Worm (Caenorhabditis elegans): ENCODE measurements around the gene Y8A9A.2.
"Not testable (repeated sequence)": the region's sequence is repeated elsewhere in the genome, so short reads cannot be mapped to it uniquely, and the experiment has no call there.

The Y8A9A.2 gene

ce11 chrII:3753598-3753997, 41.8 kb upstream of the Y8A9A.2 start, which contains the start of gene rcd-1:
Gene rcd-1 (plus strand): TSS chrII:3753898.
- TF ChIP-seq lin-39 (tag; optimal IDR thresholded peaks at IDR 0.05) (no peak), nfya-1 (tag; optimal IDR thresholded peaks at IDR 0.05; ENCODE audit: insufficient read depth) (no peak), nhr-43 (tag; optimal IDR thresholded peaks at IDR 0.05; ENCODE audit: poor library complexity, severe bottlenecking) (no peak)

- TF ChIP-seq nhr-76 (tag; optimal IDR thresholded peaks at IDR 0.05), result no peak
- TF ChIP-seq unc-39 (tag; optimal IDR thresholded peaks at IDR 0.05), result no peak
- no peak for TF ChIP-seq elt-3 (tag; optimal IDR thresholded peaks at IDR 0.05)
- TF ChIP-seq fos-1 (tag; optimal IDR thresholded peaks at IDR 0.05), result no peak
- no peak for TF ChIP-seq lin-15B (tag; optimal IDR thresholded peaks at IDR 0.05)
- no peak for TF ChIP-seq daf-12 (tag; optimal IDR thresholded peaks at IDR 0.05)
- no peak for TF ChIP-seq elt-2 (tag; optimal IDR thresholded peaks at IDR 0.05)
- no peak for TF ChIP-seq nfya-1 (tag; optimal IDR thresholded peaks at IDR 0.05; ENCODE audit: insufficient read depth)
- TF ChIP-seq fkh-10 (GFP tag; optimal IDR thresholded peaks at IDR 0.05), result no peak
- TF ChIP-seq unc-62 (GFP tag; optimal IDR thresholded peaks at IDR 0.05), result no peak
- no peak for TF ChIP-seq pha-4 (tag; optimal IDR thresholded peaks at IDR 0.05)
- TF ChIP-seq sea-2 (GFP tag; optimal IDR thresholded peaks at IDR 0.05), result no peak
- TF ChIP-seq fkh-2 (tag; optimal IDR thresholded peaks at IDR 0.05), result no peak
- no peak for TF ChIP-seq jun-1 (tag; optimal IDR thresholded peaks at IDR 0.05)
- TF ChIP-seq nhr-11 (tag; optimal IDR thresholded peaks at IDR 0.05), result no peak
These were observed 37.9 kb upstream of the Y8A9A.2 start, which contains the start of gene srx-111 for ce11 chrII:3757499-3757898. Gene srx-111 (plus strand): TSS chrII:3757799.

- TF ChIP-seq unc-39 (tag; optimal IDR thresholded peaks at IDR 0.05) (no peak), fkh-10 (GFP tag; optimal IDR thresholded peaks at IDR 0.05) (no peak), ZK546.5 (tag; optimal IDR thresholded peaks at IDR 0.05) (no peak), ceh-9 (tag; optimal IDR thresholded peaks at IDR 0.05) (no peak), nhr-28 (tag; optimal IDR thresholded peaks at IDR 0.05) (no peak), ztf-11 (tag; optimal IDR thresholded peaks at IDR 0.05) (no peak), nhr-11 (tag; optimal IDR thresholded peaks at IDR 0.05) (no peak), ceh-16 (tag; optimal IDR thresholded peaks at IDR 0.05) (no peak), R02D3.7 (tag; optimal IDR thresholded peaks at IDR 0.05) (no peak), nhr-23 (tag; optimal IDR thresholded peaks at IDR 0.05) (no peak), ztf-4 (tag; optimal IDR thresholded peaks at IDR 0.05) (no peak), eor-1 (tag; optimal IDR thresholded peaks at IDR 0.05) (no peak), nhr-67 (tag; optimal IDR thresholded peaks at IDR 0.05) (no peak), ceh-28 (tag; optimal IDR thresholded peaks at IDR 0.05) (no peak)
These were observed 36.4 kb upstream of the Y8A9A.2 start, which contains the start of gene T24E12.12 for ce11 chrII:3759010-3759409. Gene T24E12.12 (plus strand): TSS chrII:3759290.

ce11 chrII:3761599-3761998, 33.8 kb upstream of the Y8A9A.2 start, which contains the start of gene T24E12.6:
Gene T24E12.6 (minus strand): TSS chrII:3761699.
- not testable (repeated sequence) for TF ChIP-seq lin-39, eor-1, elt-3 (tag; optimal IDR thresholded peaks at IDR 0.05)

- TF ChIP-seq snpc-4 (tag; optimal IDR thresholded peaks at IDR 0.05) (no peak), nhr-67 (tag; optimal IDR thresholded peaks at IDR 0.05) (no peak), elt-3 (tag; optimal IDR thresholded peaks at IDR 0.05) (no peak), lin-15B (tag; optimal IDR thresholded peaks at IDR 0.05) (no peak), egl-27 (tag; optimal IDR thresholded peaks at IDR 0.05) (no peak), fos-1 (tag; optimal IDR thresholded peaks at IDR 0.05) (no peak), ZK546.5 (tag; optimal IDR thresholded peaks at IDR 0.05) (no peak), tbx-2 (tag; optimal IDR thresholded peaks at IDR 0.05) (no peak), aly-2 (tag; optimal IDR thresholded peaks at IDR 0.05) (no peak), elt-2 (tag; optimal IDR thresholded peaks at IDR 0.05) (no peak), nhr-76 (tag; optimal IDR thresholded peaks at IDR 0.05) (no peak), ceh-16 (tag; optimal IDR thresholded peaks at IDR 0.05) (no peak), sea-2 (GFP tag; optimal IDR thresholded peaks at IDR 0.05) (no peak), nhr-11 (tag; optimal IDR thresholded peaks at IDR 0.05) (no peak), nhr-25 (tag; optimal IDR thresholded peaks at IDR 0.05) (no peak), pha-4 (tag; optimal IDR thresholded peaks at IDR 0.05) (no peak), eor-1 (tag; optimal IDR thresholded peaks at IDR 0.05) (no peak), daf-12 (tag; optimal IDR thresholded peaks at IDR 0.05) (no peak)
These were observed 30.9 kb upstream of the Y8A9A.2 start, which contains the start of gene srx-112 for ce11 chrII:3764486-3764885. Gene srx-112 (minus strand): TSS chrII:3764586.

Measured in whole organism, L3 larva.